Worm (Caenorhabditis elegans) whole organism, late embryonic: ENCODE measurements around the gene ceh-37.

Experiments
- C08G9.2 ChIP-seq: sonication (generic microtip); optimal IDR thresholded peaks from 2 replicates; lab custom pipeline; 2016; ENCODE audit warnings: mild to moderate bottlenecking, missing genetic modification characterization, moderate library complexity, missing compliant biosample characterization
- F13H6.1 ChIP-seq: sonication (generic microtip); optimal IDR thresholded peaks from 2 replicates; lab custom pipeline; 2016; ENCODE audit warnings: missing genetic modification characterization, missing compliant biosample characterization
- ceh-2 ChIP-seq: sonication (generic microtip); optimal IDR thresholded peaks from 2 replicates; lab custom pipeline; 2016; ENCODE audit warnings: missing genotype, missing genetic modification characterization, missing compliant biosample characterization
- ceh-24 ChIP-seq: sonication (generic microtip); optimal IDR thresholded peaks from 2 replicates; lab custom pipeline; 2016; ENCODE audit warnings: mild to moderate bottlenecking, missing genetic modification characterization, missing compliant biosample characterization
- ceh-34 ChIP-seq: sonication (generic microtip); optimal IDR thresholded peaks from 2 replicates; lab custom pipeline; 2016; ENCODE audit warnings: mild to moderate bottlenecking, missing genetic modification characterization, missing compliant biosample characterization
- unc-55 ChIP-seq: sonication (generic microtip); optimal IDR thresholded peaks from 2 replicates; lab custom pipeline; 2017; ENCODE audit warnings: missing biosample characterization, missing genetic modification reagents, missing genetic modification characterization

DNA sequence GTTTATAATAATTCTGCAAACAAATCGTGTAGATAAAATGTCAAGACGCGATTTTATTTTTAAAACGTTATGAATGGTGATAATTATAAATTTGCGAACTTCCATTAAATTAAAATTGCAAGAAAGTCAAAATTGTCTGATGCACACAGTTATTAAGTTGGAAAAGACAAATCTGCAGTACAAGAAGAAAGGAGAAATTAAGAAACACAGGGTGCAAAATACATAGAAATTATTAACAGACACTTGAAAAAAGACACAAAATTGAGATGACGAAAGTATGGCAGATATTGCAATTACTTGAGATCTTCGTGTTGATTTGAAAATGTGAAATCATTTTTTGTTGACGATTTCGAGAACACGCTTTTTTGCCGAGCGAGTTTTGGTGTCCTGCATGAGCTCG lies 33.7 kb upstream of the ceh-37 start:
- no peak for TF ChIP-seq unc-55 (GFP tag; lab: Kevin White, UChicago)
- TF ChIP-seq C08G9.2 (tag; lab: Kevin White, UChicago): no peak
- TF ChIP-seq ceh-34: no peak
- no peak for TF ChIP-seq ceh-24 (tag; lab: Kevin White, UChicago)
- TF ChIP-seq F13H6.1 (tag; lab: Kevin White, UChicago): no peak
- TF ChIP-seq ceh-2 (tag; lab: Kevin White, UChicago): no peak
